Fruit fly (Drosophila melanogaster) whole organism, embryonic: ENCODE results near the gene CG31344.

ENCODE experiments used
- Abd-B ChIP-seq: fragments of 200-800 bp; sonication (Bioruptor generic); optimal IDR thresholded peaks from 2 replicates; lab custom pipeline; 2018; ENCODE audit warnings: missing biosample characterization, mild to moderate bottlenecking, missing genetic modification characterization, moderate library complexity
- Aef1 ChIP-seq: fragments of 200-800 bp; sonication (Bioruptor generic); IDR thresholded peaks from 3 replicates; pipeline ENCODE4 v1.3.6; 2022; ENCODE audit warnings: missing biosample characterization, missing genetic modification characterization
- CG10366 ChIP-seq: fragments of 200-800 bp; sonication (Bioruptor generic); IDR thresholded peaks from 2 replicates; pipeline ENCODE4 v1.3.6; 2022; ENCODE audit warnings: missing biosample characterization, missing genetic modification characterization
- CG12071 ChIP-seq: fragments of 200-800 bp; sonication (Bioruptor generic); optimal IDR thresholded peaks from 3 replicates; lab custom pipeline; 2018; ENCODE audit warnings: missing biosample characterization, mild to moderate bottlenecking, missing genetic modification characterization
- CG12744 ChIP-seq: fragments of 200-800 bp; sonication (Bioruptor generic); optimal IDR thresholded peaks from 2 replicates; lab custom pipeline; 2016; ENCODE audit warnings: missing biosample characterization, missing genetic modification characterization
- CG13894 ChIP-seq: fragments of 200-800 bp; sonication (Bioruptor generic); optimal IDR thresholded peaks from 3 replicates; lab custom pipeline; 2018; ENCODE audit warnings: missing biosample characterization, mild to moderate bottlenecking, missing genetic modification characterization, moderate library complexity
- CG14860 ChIP-seq: fragments of 200-800 bp; sonication (Bioruptor generic); IDR thresholded peaks from 3 replicates; pipeline ENCODE4 v1.3.6; 2022; ENCODE audit warnings: missing biosample characterization, missing genetic modification characterization; ENCODE audit not compliant: partially characterized antibody
- CG15269 ChIP-seq: fragments of 200-800 bp; sonication (Bioruptor generic); optimal IDR thresholded peaks from 2 replicates; lab custom pipeline; 2018; ENCODE audit warnings: missing biosample characterization, mild to moderate bottlenecking, missing genetic modification characterization, moderate library complexity
- CG1647 ChIP-seq: fragments of 200-800 bp; sonication (Bioruptor generic); optimal IDR thresholded peaks from 3 replicates; lab custom pipeline; 2016; ENCODE audit warnings: missing biosample characterization, missing genetic modification characterization
- CG3163 ChIP-seq: fragments of 200-800 bp; sonication (Bioruptor generic); optimal IDR thresholded peaks from 3 replicates; lab custom pipeline; 2016; ENCODE audit warnings: missing biosample characterization, missing genetic modification characterization
- CG3281 ChIP-seq: fragments of 200-800 bp; sonication (Bioruptor generic); optimal IDR thresholded peaks from 3 replicates; lab custom pipeline; 2017; ENCODE audit warnings: missing biosample characterization, mild to moderate bottlenecking, missing genetic modification characterization
- CG4360 ChIP-seq: fragments of 200-800 bp; sonication (Bioruptor generic); IDR thresholded peaks from 2 replicates; pipeline ENCODE4 v1.3.6; 2022; ENCODE audit warnings: missing biosample characterization, missing genetic modification characterization
- CG6254 ChIP-seq: fragments of 200-800 bp; sonication (Bioruptor generic); optimal IDR thresholded peaks from 3 replicates; lab custom pipeline; 2017; ENCODE audit warnings: mild to moderate bottlenecking, missing biosample characterization, missing genetic modification reagents, missing genetic modification characterization
- CG7745 ChIP-seq: fragments of 200-800 bp; sonication (Bioruptor generic); optimal IDR thresholded peaks from 2 replicates; lab custom pipeline; 2018; ENCODE audit warnings: missing biosample characterization, mild to moderate bottlenecking, missing genetic modification characterization, moderate library complexity
- CG7987 ChIP-seq: fragments of 200-800 bp; sonication (Bioruptor generic); optimal IDR thresholded peaks from 2 replicates; lab custom pipeline; 2018; ENCODE audit warnings: missing biosample characterization, mild to moderate bottlenecking, missing genetic modification characterization, moderate library complexity
- CG9817 ChIP-seq: fragments of 200-800 bp; sonication (Bioruptor generic); optimal IDR thresholded peaks from 2 replicates; lab custom pipeline; 2018; ENCODE audit warnings: missing biosample characterization, mild to moderate bottlenecking, missing genetic modification characterization, moderate library complexity
- CG9932 ChIP-seq: fragments of 200-800 bp; sonication (Bioruptor generic); IDR thresholded peaks from 2 replicates; pipeline ENCODE4 v1.3.6; 2022; ENCODE audit warnings: missing biosample characterization, missing genetic modification characterization
- Camta ChIP-seq: fragments of 200-800 bp; sonication (Bioruptor generic); optimal IDR thresholded peaks from 2 replicates; lab custom pipeline; 2016; ENCODE audit warnings: missing biosample characterization, missing genetic modification characterization
- CkIIα-i1 ChIP-seq: fragments of 200-800 bp; sonication (Bioruptor generic); IDR thresholded peaks from 2 replicates; pipeline ENCODE4 v1.3.6; 2022; ENCODE audit warnings: missing biosample characterization, missing genetic modification characterization
- Dip2 ChIP-seq: fragments of 200-800 bp; sonication (Bioruptor generic); IDR thresholded peaks from 2 replicates; pipeline ENCODE4 v1.3.6; 2022; ENCODE audit warnings: missing biosample characterization, missing genetic modification characterization
- Eip74EF ChIP-seq, 2 experiments: fragments of 200-800 bp in 1 of 2; fragments of >200 bp in 1 of 2; sonication (Bioruptor generic) in 1 of 2; optimal IDR thresholded peaks; 2 replicates each; lab custom pipeline; 2017 to 2019; ENCODE audit warnings: missing biosample characterization in 2 of 2, missing genetic modification characterization in 2 of 2, mild to moderate bottlenecking in 1 of 2, moderate library complexity in 1 of 2
- Gug ChIP-seq: fragments of 200-800 bp; sonication (Bioruptor generic); IDR thresholded peaks from 4 replicates; pipeline ENCODE4 v1.3.6; 2022; ENCODE audit warnings: missing biosample characterization, missing genetic modification characterization
- Lim3 ChIP-seq: fragments of 200-800 bp; sonication (Bioruptor generic); IDR thresholded peaks from 2 replicates; pipeline ENCODE4 v1.3.6; 2022; ENCODE audit warnings: missing biosample characterization, missing genetic modification characterization
- MESR4 ChIP-seq: fragments of 200-800 bp; sonication (Bioruptor generic); optimal IDR thresholded peaks from 2 replicates; lab custom pipeline; 2018; ENCODE audit warnings: missing biosample characterization, mild to moderate bottlenecking, missing genetic modification characterization, moderate library complexity
- Rx ChIP-seq: fragments of 200-800 bp; sonication (Bioruptor generic); IDR thresholded peaks from 2 replicates; pipeline ENCODE4 v1.3.6; 2022; ENCODE audit warnings: missing biosample characterization, missing genetic modification characterization
- bigmax ChIP-seq: fragments of 200-800 bp; sonication (Bioruptor generic); optimal IDR thresholded peaks from 2 replicates; lab custom pipeline; 2018; ENCODE audit warnings: missing biosample characterization, mild to moderate bottlenecking, missing genetic modification characterization
- chif ChIP-seq, 2 experiments: fragments of 200-800 bp; sonication (Bioruptor generic); optimal IDR thresholded peaks; 3 replicates each; lab custom pipeline; 2016; ENCODE audit warnings: missing biosample characterization in 2 of 2, missing genetic modification characterization in 2 of 2
- eve ChIP-seq, 2 experiments: fragments of >200 bp; optimal IDR thresholded peaks; 2 replicates each; lab custom pipeline; 2017; ENCODE audit warnings: missing biosample characterization in 2 of 2, missing genetic modification characterization in 2 of 2
- gcm2 ChIP-seq: fragments of 200-800 bp; sonication (Bioruptor generic); optimal IDR thresholded peaks from 2 replicates; lab custom pipeline; 2016; ENCODE audit warnings: missing biosample characterization, missing genetic modification characterization
- hb ChIP-seq: fragments of 200-800 bp; sonication (Bioruptor generic); IDR thresholded peaks from 3 replicates; pipeline ENCODE4 v1.3.6; 2022; ENCODE audit warnings: missing biosample characterization, missing genetic modification characterization; ENCODE audit not compliant: partially characterized antibody
- kay ChIP-seq: fragments of 200-800 bp; sonication (Bioruptor generic); optimal IDR thresholded peaks from 2 replicates; lab custom pipeline; 2016; ENCODE audit warnings: missing biosample characterization, missing genetic modification characterization
- kni ChIP-seq: fragments of 200-800 bp; sonication (Bioruptor generic); optimal IDR thresholded peaks from 3 replicates; lab custom pipeline; 2017; ENCODE audit warnings: mild to moderate bottlenecking, missing biosample characterization, missing genetic modification reagents, missing genetic modification characterization
- lilli ChIP-seq: fragments of 200-800 bp; sonication (Bioruptor generic); optimal IDR thresholded peaks from 3 replicates; lab custom pipeline; 2016; ENCODE audit warnings: missing biosample characterization, missing genetic modification characterization
- nmo ChIP-seq: fragments of 200-800 bp; sonication (Bioruptor generic); optimal IDR thresholded peaks from 2 replicates; lab custom pipeline; 2018; ENCODE audit warnings: missing biosample characterization, mild to moderate bottlenecking, missing genetic modification characterization, moderate library complexity
- otp ChIP-seq: fragments of 200-800 bp; sonication (Bioruptor generic); IDR thresholded peaks from 3 replicates; pipeline ENCODE4, ENCODE4 v1.3.6; 2022; ENCODE audit warnings: missing biosample characterization, missing genetic modification characterization
- pan ChIP-seq, 4 experiments: fragments of >200 bp in 3 of 4; fragments of 200-800 bp in 1 of 4; sonication (Bioruptor generic) in 1 of 4; optimal IDR thresholded peaks in 3 of 4; IDR thresholded peaks in 1 of 4; 2 replicates each; pipeline versions ENCODE4 v1.3.6 to Lab custom; 2017 to 2022; ENCODE audit warnings: missing biosample characterization in 2 of 4, missing genetic modification characterization in 2 of 4, mixed read lengths in 1 of 4
- peb ChIP-seq: fragments of 200-800 bp; sonication (Bioruptor generic); IDR thresholded peaks from 2 replicates; pipeline ENCODE4 v1.3.6; 2022; ENCODE audit warnings: missing biosample characterization, missing genetic modification characterization
- ro ChIP-seq: fragments of 200-800 bp; sonication (Bioruptor generic); IDR thresholded peaks from 2 replicates; pipeline ENCODE4 v1.3.6; 2022; ENCODE audit warnings: missing biosample characterization, missing genetic modification characterization
- run ChIP-seq: fragments of 200-800 bp; sonication (Bioruptor generic); optimal IDR thresholded peaks from 3 replicates; lab custom pipeline; 2018; ENCODE audit warnings: missing biosample characterization, mild to moderate bottlenecking, missing genetic modification characterization
- scrt ChIP-seq: fragments of 200-800 bp; sonication (Bioruptor generic); optimal IDR thresholded peaks from 2 replicates; lab custom pipeline; 2018; ENCODE audit warnings: missing biosample characterization, mild to moderate bottlenecking, missing genetic modification characterization, moderate library complexity
- sr ChIP-seq: fragments of 200-800 bp; sonication (Bioruptor generic); IDR thresholded peaks from 3 replicates; pipeline ENCODE4 v1.3.6; 2022; ENCODE audit warnings: missing biosample characterization, missing genetic modification characterization
- stwl ChIP-seq: fragments of 200-800 bp; sonication (Bioruptor generic); optimal IDR thresholded peaks from 3 replicates; lab custom pipeline; 2018; ENCODE audit warnings: missing biosample characterization, mild to moderate bottlenecking, missing genetic modification characterization, moderate library complexity
- tap ChIP-seq: fragments of 200-800 bp; optimal IDR thresholded peaks from 3 replicates; lab custom pipeline; 2019; ENCODE audit warnings: missing biosample characterization, mild to moderate bottlenecking, missing genetic modification characterization, moderate library complexity
- tin ChIP-seq: fragments of 200-800 bp; sonication (Bioruptor generic); optimal IDR thresholded peaks from 3 replicates; lab custom pipeline; 2016; ENCODE audit warnings: missing biosample characterization, missing genetic modification characterization
- tll ChIP-seq, 2 experiments: fragments of 200-800 bp in 1 of 2; fragments of >200 bp in 1 of 2; sonication (Bioruptor generic) in 1 of 2; optimal IDR thresholded peaks; 2 replicates each; lab custom pipeline; 2017 to 2019; ENCODE audit warnings: missing biosample characterization in 2 of 2, missing genetic modification characterization in 2 of 2, mild to moderate bottlenecking in 1 of 2, moderate library complexity in 1 of 2
- usp ChIP-seq: fragments of >200 bp; optimal IDR thresholded peaks from 2 replicates; lab custom pipeline; 2017; ENCODE audit warnings: missing biosample characterization, missing genetic modification characterization
- z ChIP-seq: fragments of 200-800 bp; sonication (Bioruptor generic); IDR thresholded peaks from 3 replicates; pipeline ENCODE4 v1.3.6; 2022; ENCODE audit warnings: missing biosample characterization, missing genetic modification characterization

The CG31344 gene

dm6 chr3R:15262710-15263672 lies 37.9 kb upstream of the CG31344 start, which contains the start of the genes eIF2gamma and Set (continued):
- TF ChIP-seq Aef1 (GFP tag; lab: Robert Waterston, UW) (no peak), gcm2 (no peak), kni (GFP tag; lab: Kevin White, UChicago) (no peak), hb (GFP tag; lab: Robert Waterston, UW) (peak; percentile 98), Camta (GFP tag; lab: Kevin White, UChicago) (no peak), CG3163 (GFP tag; lab: Kevin White, UChicago) (peak; percentile 9), tll (GFP tag; optimal IDR thresholded peaks at IDR 0.05; lab: Kevin White, UChicago) (no peak), peb (GFP tag; lab: Robert Waterston, UW) (no peak), CG7745 (tag; lab: Kevin White, UChicago) (no peak), CG12744 (GFP tag; lab: Kevin White, UChicago) (no peak), Gug (GFP tag; lab: Robert Waterston, UW) (peak; percentile 58; the same call in 1 of the 4 replicates), run (tag; lab: Kevin White, UChicago) (no peak), CG3281 (no peak), otp (GFP tag; lab: Robert Waterston, UW) (0 out of 3 replicates have a peak, but pooled peaks have one; percentile 26), chif (GFP tag; optimal IDR thresholded peaks at IDR 0.05; lab: Kevin White, UChicago) (no peak), Lim3 (GFP tag; lab: Robert Waterston, UW) (no peak), ro (GFP tag; lab: Robert Waterston, UW) (no peak), Rx (GFP tag; lab: Robert Waterston, UW) (no peak), Dip2 (no peak), nmo (peak; percentile 54), usp (GFP tag; lab: Kevin White, UChicago) (no peak), CG12071 (GFP tag; lab: Kevin White, UChicago) (no peak), CG9817 (tag; lab: Kevin White, UChicago) (peak; percentile 22), Eip74EF (GFP tag; optimal IDR thresholded peaks at IDR 0.05; lab: Kevin White, UChicago) (no peak), CG14860 (GFP tag; lab: Robert Waterston, UW) (peak; percentile 96), CG15269 (tag; lab: Kevin White, UChicago) (no peak), CG4360 (GFP tag; lab: Robert Waterston, UW) (no peak), CG10366 (0 out of 2 replicates have a peak, but pooled peaks have one; percentile 28), eve (GFP tag; optimal IDR thresholded peaks at IDR 0.05; lab: Kevin White, UChicago) (no peak), sr (GFP tag; lab: Robert Waterston, UW) (no peak), MESR4 (GFP tag; lab: Kevin White, UChicago) (peak; percentile 53), CG7987 (GFP tag; lab: Kevin White, UChicago) (peak; percentile 42), CG13894 (tag; lab: Kevin White, UChicago) (no peak), CG1647 (GFP tag; lab: Kevin White, UChicago) (no peak), bigmax (peak; percentile 95), scrt (GFP tag; lab: Kevin White, UChicago) (no peak), CG9932 (peak; percentile 87), z (GFP tag; lab: Robert Waterston, UW) (no peak), tin (GFP tag; lab: Kevin White, UChicago) (peak; percentile 44), lilli (GFP tag; lab: Kevin White, UChicago) (peak; percentile 63), pan (optimal IDR thresholded peaks at IDR 0.05; lab: Kevin White, UChicago) (no peak), pan (GFP tag; optimal IDR thresholded peaks at IDR 0.05 in 1 of 2, IDR thresholded peaks at IDR 0.05 in 1 of 2) (peak in 1 of 2 experiments; percentile 20), stwl (tag; lab: Kevin White, UChicago) (peak; percentile 78), CkIIα-i1 (no peak), kay (no peak), Abd-B (GFP tag; lab: Kevin White, UChicago) (no peak), tap (no peak), CG6254 (GFP tag; lab: Kevin White, UChicago) (no peak)
